Worm (Caenorhabditis elegans) whole organism, late embryonic: Measurements from ENCODE around the gene mrg-1.

Experiments used
- F13H6.1 ChIP-seq: sonication (generic microtip); optimal IDR thresholded peaks from 2 replicates; lab custom pipeline; 2016; ENCODE audit warnings: missing genetic modification characterization, missing compliant biosample characterization
- K02D7.2 ChIP-seq: sonication (generic microtip); optimal IDR thresholded peaks from 2 replicates; lab custom pipeline; 2017; ENCODE audit warnings: mild to moderate bottlenecking, missing genetic modification characterization, missing compliant biosample characterization
- K09A11.1 ChIP-seq: sonication (generic microtip); optimal IDR thresholded peaks from 2 replicates; lab custom pipeline; 2017; ENCODE audit warnings: antibody characterized with exemption, mild to moderate bottlenecking, missing genetic modification characterization, missing compliant biosample characterization; ENCODE audit not compliant: insufficient read depth
- Y22D7AL.16 ChIP-seq: sonication (generic microtip); optimal IDR thresholded peaks from 2 replicates; lab custom pipeline; 2016; ENCODE audit warnings: missing genetic modification characterization, missing compliant biosample characterization
- ceh-18 ChIP-seq: sonication (generic microtip); optimal IDR thresholded peaks from 2 replicates; lab custom pipeline; 2016; ENCODE audit warnings: missing genetic modification characterization, missing compliant biosample characterization
- ceh-19 ChIP-seq: fragments of 200-800 bp; sonication (Bioruptor generic); optimal IDR thresholded peaks from 2 replicates; lab custom pipeline; 2018; ENCODE audit warnings: mild to moderate bottlenecking, missing genetic modification characterization, missing compliant biosample characterization
- ceh-22 ChIP-seq: sonication (generic microtip); optimal IDR thresholded peaks from 2 replicates; lab custom pipeline; 2017; ENCODE audit warnings: missing biosample characterization, missing genetic modification characterization
- ceh-24 ChIP-seq: sonication (generic microtip); optimal IDR thresholded peaks from 2 replicates; lab custom pipeline; 2016; ENCODE audit warnings: mild to moderate bottlenecking, missing genetic modification characterization, missing compliant biosample characterization
- ceh-30 ChIP-seq: fragments of 150-350 bp; optimal IDR thresholded peaks from 2 replicates; lab custom pipeline; 2014; ENCODE audit warnings: missing biosample characterization, missing genetic modification characterization
- ceh-31 ChIP-seq: sonication (generic microtip); optimal IDR thresholded peaks from 2 replicates; lab custom pipeline; 2016; ENCODE audit warnings: missing genetic modification characterization, missing compliant biosample characterization
- ceh-34 ChIP-seq: sonication (generic microtip); optimal IDR thresholded peaks from 2 replicates; lab custom pipeline; 2016; ENCODE audit warnings: mild to moderate bottlenecking, missing genetic modification characterization, missing compliant biosample characterization
- ceh-45 ChIP-seq: fragments of 200-800 bp; sonication (Bioruptor generic); IDR thresholded peaks from 2 replicates; pipeline ENCODE4 v1.3.6; 2022; ENCODE audit warnings: missing genetic modification reagents, missing genetic modification characterization, missing compliant biosample characterization
- ceh-48 ChIP-seq: sonication (generic microtip); optimal IDR thresholded peaks from 2 replicates; lab custom pipeline; 2016; ENCODE audit warnings: missing genetic modification characterization, inconsistent platforms, missing compliant biosample characterization
- ceh-6 ChIP-seq: fragments of 200-800 bp; sonication (Bioruptor generic); optimal IDR thresholded peaks from 2 replicates; lab custom pipeline; 2018; ENCODE audit warnings: mild to moderate bottlenecking, missing genetic modification characterization, missing compliant biosample characterization
- che-1 ChIP-seq: sonication (generic microtip); optimal IDR thresholded peaks from 2 replicates; lab custom pipeline; 2016; ENCODE audit warnings: mild to moderate bottlenecking, missing genetic modification characterization, missing compliant biosample characterization
- dmd-4 ChIP-seq: sonication (generic microtip); optimal IDR thresholded peaks from 2 replicates; lab custom pipeline; 2016; ENCODE audit warnings: borderline replicate concordance, missing genetic modification characterization, missing compliant biosample characterization
- dve-1 ChIP-seq: sonication (generic microtip); optimal IDR thresholded peaks from 2 replicates; lab custom pipeline; 2017; ENCODE audit warnings: antibody characterized with exemption, mild to moderate bottlenecking, missing genetic modification characterization, missing compliant biosample characterization
- elt-4 ChIP-seq: sonication (generic microtip); optimal IDR thresholded peaks from 2 replicates; lab custom pipeline; 2016; ENCODE audit warnings: missing genetic modification characterization, missing compliant biosample characterization
- eyg-1 ChIP-seq: sonication (generic microtip); optimal IDR thresholded peaks from 2 replicates; lab custom pipeline; 2016; ENCODE audit warnings: missing genotype, missing genetic modification characterization, missing compliant biosample characterization
- fax-1 ChIP-seq: sonication (generic microtip); optimal IDR thresholded peaks from 2 replicates; lab custom pipeline; 2016; ENCODE audit warnings: missing genotype, missing genetic modification characterization, missing compliant biosample characterization
- fkh-10 ChIP-seq: fragments of 150-350 bp; optimal IDR thresholded peaks from 2 replicates; lab custom pipeline; 2014; ENCODE audit warnings: missing biosample characterization, missing genetic modification reagents, missing genetic modification characterization
- gmeb-2 ChIP-seq: sonication (generic microtip); optimal IDR thresholded peaks from 2 replicates; lab custom pipeline; 2016; ENCODE audit warnings: missing genetic modification characterization, inconsistent platforms, missing compliant biosample characterization
- hlh-15 ChIP-seq: sonication (generic microtip); optimal IDR thresholded peaks from 2 replicates; lab custom pipeline; 2016; ENCODE audit warnings: missing genetic modification characterization, missing compliant biosample characterization
- hlh-6 ChIP-seq: sonication (generic microtip); optimal IDR thresholded peaks from 2 replicates; lab custom pipeline; 2016; ENCODE audit warnings: missing genotype, missing genetic modification characterization, missing compliant biosample characterization
- lim-6 ChIP-seq: sonication (generic microtip); optimal IDR thresholded peaks from 2 replicates; lab custom pipeline; 2016; ENCODE audit warnings: missing genetic modification characterization, missing compliant biosample characterization
- lin-11 ChIP-seq: fragments of 200-800 bp; sonication (Bioruptor generic); optimal IDR thresholded peaks from 2 replicates; lab custom pipeline; 2018; ENCODE audit warnings: mild to moderate bottlenecking, missing genetic modification characterization, missing compliant biosample characterization
- nfya-1 ChIP-seq: sonication (generic microtip); optimal IDR thresholded peaks from 2 replicates; lab custom pipeline; 2017; ENCODE audit warnings: missing genetic modification characterization, mild to moderate bottlenecking, missing compliant biosample characterization, antibody characterized with exemption, moderate library complexity
- nhr-11 ChIP-seq: fragments of 150-350 bp; optimal IDR thresholded peaks from 2 replicates; lab custom pipeline; 2014; ENCODE audit warnings: missing biosample characterization, missing genetic modification characterization
- odd-2 ChIP-seq: sonication (generic microtip); optimal IDR thresholded peaks from 2 replicates; lab custom pipeline; 2017; ENCODE audit warnings: antibody characterized with exemption, mild to moderate bottlenecking, missing genetic modification characterization, missing compliant biosample characterization
- pat-9 ChIP-seq: fragments of 200-800 bp; sonication (Bioruptor generic); optimal IDR thresholded peaks from 2 replicates; lab custom pipeline; 2018; ENCODE audit warnings: mild to moderate bottlenecking, missing genetic modification characterization, moderate library complexity, missing compliant biosample characterization
- pha-4 ChIP-seq: fragments of 150-350 bp; optimal IDR thresholded peaks from 2 replicates; lab custom pipeline; 2018; ENCODE audit warnings: missing biosample characterization, missing genetic modification reagents, missing genetic modification characterization
- pqm-1 ChIP-seq: sonication (generic microtip); optimal IDR thresholded peaks from 2 replicates; lab custom pipeline; 2016; ENCODE audit warnings: missing genetic modification characterization, missing compliant biosample characterization
- rnt-1 ChIP-seq: sonication (generic microtip); optimal IDR thresholded peaks from 2 replicates; lab custom pipeline; 2016; ENCODE audit warnings: missing genetic modification characterization, missing compliant biosample characterization
- sox-4 ChIP-seq: sonication (generic microtip); optimal IDR thresholded peaks from 2 replicates; lab custom pipeline; 2017; ENCODE audit warnings: mild to moderate bottlenecking, missing genetic modification characterization, inconsistent platforms, missing compliant biosample characterization
- syd-9 ChIP-seq: sonication (generic microtip); optimal IDR thresholded peaks from 2 replicates; lab custom pipeline; 2016; ENCODE audit warnings: mild to moderate bottlenecking, missing genetic modification characterization, moderate library complexity, missing compliant biosample characterization
- tbx-2 ChIP-seq: sonication (generic microtip); optimal IDR thresholded peaks from 2 replicates; lab custom pipeline; 2016; ENCODE audit warnings: missing genetic modification characterization, missing compliant biosample characterization
- tbx-7 ChIP-seq: sonication (generic microtip); optimal IDR thresholded peaks from 2 replicates; lab custom pipeline; 2016; ENCODE audit warnings: missing genotype, missing genetic modification characterization, missing compliant biosample characterization
- ttx-3 ChIP-seq: sonication (generic microtip); optimal IDR thresholded peaks from 2 replicates; lab custom pipeline; 2016; ENCODE audit warnings: missing genetic modification reagents, missing genetic modification characterization, missing compliant biosample characterization
- unc-3 ChIP-seq, 2 experiments: fragments of 200-800 bp in 1 of 2; sonication (Bioruptor generic) in 1 of 2; sonication (generic microtip) in 1 of 2; conservative IDR thresholded peaks in 1 of 2; optimal IDR thresholded peaks in 1 of 2; 2 replicates each; pipeline versions ENCODE4 v1.3.6 to Lab custom; 2016 to 2022; ENCODE audit warnings: missing compliant biosample characterization in 2 of 2, missing genetic modification characterization in 2 of 2, missing genetic modification reagents in 1 of 2
- unc-42 ChIP-seq: sonication (generic microtip); optimal IDR thresholded peaks from 2 replicates; lab custom pipeline; 2016; ENCODE audit warnings: missing genotype, missing genetic modification characterization, missing compliant biosample characterization
- unc-55 ChIP-seq: sonication (generic microtip); optimal IDR thresholded peaks from 2 replicates; lab custom pipeline; 2017; ENCODE audit warnings: missing biosample characterization, missing genetic modification reagents, missing genetic modification characterization

mrg-1 gene

ce11 chrIII:12849691-12850090 lies 24.8 kb downstream of the mrg-1 start:
- TF ChIP-seq tbx-7: no peak
- no peak for TF ChIP-seq ceh-48
- TF ChIP-seq dmd-4 (tag; lab: Kevin White, UChicago): no peak
- TF ChIP-seq ceh-22: no peak
- no peak for TF ChIP-seq hlh-15 (tag; lab: Kevin White, UChicago)
- TF ChIP-seq ttx-3 (tag; lab: Kevin White, UChicago): no peak
- no peak for TF ChIP-seq ceh-34
- no peak for TF ChIP-seq odd-2 (tag; lab: Kevin White, UChicago)
- no peak for TF ChIP-seq tbx-2 (tag; lab: Kevin White, UChicago)
- no peak for TF ChIP-seq lin-11 (tag; lab: Kevin White, UChicago)
- no peak for TF ChIP-seq Y22D7AL.16
- no peak for TF ChIP-seq dve-1 (tag; lab: Kevin White, UChicago)
- TF ChIP-seq nfya-1 (tag; lab: Kevin White, UChicago): no peak
- TF ChIP-seq ceh-30: no peak
- TF ChIP-seq K09A11.1 (tag; lab: Kevin White, UChicago): no peak
- TF ChIP-seq unc-42 (tag; lab: Kevin White, UChicago): no peak
- TF ChIP-seq fkh-10 (GFP tag; lab: Kevin White, UChicago): no peak
- TF ChIP-seq ceh-24 (tag; lab: Kevin White, UChicago): no peak
- TF ChIP-seq F13H6.1 (tag; lab: Kevin White, UChicago): no peak
- no peak for TF ChIP-seq eyg-1 (tag; lab: Kevin White, UChicago)
- TF ChIP-seq, all 69 proteins: peak for 0

- TF ChIP-seq pha-4 (no peak), ceh-34 (no peak), eyg-1 (tag; lab: Kevin White, UChicago) (no peak), pqm-1 (tag; lab: Kevin White, UChicago) (no peak), che-1 (no peak), nhr-11 (no peak), sox-4 (tag; lab: Kevin White, UChicago) (no peak), pat-9 (tag; lab: Kevin White, UChicago) (no peak), syd-9 (tag; lab: Kevin White, UChicago) (no peak), unc-42 (tag; lab: Kevin White, UChicago) (no peak), ceh-22 (no peak), K02D7.2 (tag; lab: Kevin White, UChicago) (no peak), hlh-6 (tag; lab: Kevin White, UChicago) (no peak), ceh-6 (no peak), rnt-1 (tag; lab: Kevin White, UChicago) (no peak), ceh-31 (tag; lab: Kevin White, UChicago) (no peak), ceh-24 (tag; lab: Kevin White, UChicago) (no peak)
Measured at ce11 chrIII:12848981-12849589, 25.4 kb downstream of the mrg-1 start.

DNA sequence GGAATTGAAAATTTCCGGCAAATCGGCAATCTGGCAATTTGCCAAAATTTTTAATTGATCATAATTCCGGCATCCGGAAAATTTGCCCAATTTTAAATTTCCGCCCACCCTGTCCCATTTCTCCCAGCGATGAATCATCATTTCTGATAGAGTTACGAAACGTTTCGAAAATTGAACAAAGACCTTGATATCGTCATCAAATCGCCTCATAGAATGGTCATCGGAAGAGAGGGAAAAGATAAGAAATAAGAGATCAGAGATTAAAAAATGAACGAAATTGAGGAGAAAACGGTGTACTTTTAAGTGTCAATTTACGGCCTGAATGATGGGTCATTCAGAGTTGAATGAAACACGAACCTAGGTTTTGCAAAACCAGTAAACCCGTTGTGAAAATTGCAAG lies 26.8 kb downstream of the mrg-1 start:
- no peak for TF ChIP-seq lim-6 (tag; lab: Kevin White, UChicago)
- TF ChIP-seq ceh-45: no peak
- no peak for TF ChIP-seq Y22D7AL.16
- no peak for TF ChIP-seq F13H6.1 (tag; lab: Kevin White, UChicago)
- TF ChIP-seq ceh-19: no peak
- TF ChIP-seq ceh-18 (tag; lab: Kevin White, UChicago): no peak

ce11 chrIII:12842858-12843257 lies 31.6 kb downstream of the mrg-1 start:
- TF ChIP-seq elt-4 (tag; lab: Kevin White, UChicago): no peak
- no peak for TF ChIP-seq gmeb-2 (tag; lab: Kevin White, UChicago)
- TF ChIP-seq fax-1 (tag; lab: Kevin White, UChicago): no peak
- TF ChIP-seq unc-55 (GFP tag; lab: Kevin White, UChicago): no peak
- TF ChIP-seq ceh-31 (tag; lab: Kevin White, UChicago): no peak
- TF ChIP-seq ceh-34: no peak
- no peak for TF ChIP-seq unc-3 (GFP tag; conservative IDR thresholded peaks at IDR 0.05; lab: Robert Waterston, UW)
- no peak for TF ChIP-seq unc-3 (tag; optimal IDR thresholded peaks at IDR 0.05; lab: Kevin White, UChicago)
